Fruit fly (Drosophila melanogaster) whole organism, adult: ENCODE results near the gene p38c.

ENCODE experiments used
- CG11617 ChIP-seq: fragments of 200-800 bp; sonication (Bioruptor generic); optimal IDR thresholded peaks from 2 replicates; lab custom pipeline; 2017; ENCODE audit warnings: mild to moderate bottlenecking, missing biosample characterization, missing genetic modification reagents, missing genetic modification characterization
- CG12768 ChIP-seq: fragments of 200-800 bp; sonication (Bioruptor generic); optimal IDR thresholded peaks from 2 replicates; lab custom pipeline; 2017; ENCODE audit warnings: missing biosample characterization, missing genetic modification characterization, mild to moderate bottlenecking, moderate library complexity, missing genetic modification reagents
- CG14711 ChIP-seq: fragments of 200-800 bp; sonication (Bioruptor generic); optimal IDR thresholded peaks from 2 replicates; lab custom pipeline; 2018; ENCODE audit warnings: missing biosample characterization, mild to moderate bottlenecking, missing genetic modification characterization, moderate library complexity
- CG1620 ChIP-seq: fragments of 200-800 bp; sonication (Bioruptor generic); optimal IDR thresholded peaks from 2 replicates; lab custom pipeline; 2016; ENCODE audit warnings: missing biosample characterization, missing genetic modification characterization
- CG33017 ChIP-seq: fragments of 200-800 bp; sonication (Bioruptor generic); optimal IDR thresholded peaks from 2 replicates; lab custom pipeline; 2018; ENCODE audit warnings: missing biosample characterization, mild to moderate bottlenecking, missing genetic modification characterization, moderate library complexity
- CG5204 ChIP-seq: fragments of 200-800 bp; sonication (Bioruptor generic); optimal IDR thresholded peaks from 2 replicates; lab custom pipeline; 2016; ENCODE audit warnings: missing biosample characterization, missing genetic modification characterization
- CG7045 ChIP-seq: fragments of 200-800 bp; sonication (Bioruptor generic); optimal IDR thresholded peaks from 2 replicates; lab custom pipeline; 2017; ENCODE audit warnings: missing biosample characterization, mild to moderate bottlenecking, missing genetic modification characterization
- CG7101 ChIP-seq: fragments of 200-800 bp; sonication (Bioruptor generic); optimal IDR thresholded peaks from 2 replicates; lab custom pipeline; 2018; ENCODE audit warnings: missing biosample characterization, mild to moderate bottlenecking, missing genetic modification characterization, moderate library complexity
- Clk ChIP-seq: fragments of 200-800 bp; sonication (Bioruptor generic); optimal IDR thresholded peaks from 2 replicates; lab custom pipeline; 2017; ENCODE audit warnings: missing biosample characterization, missing genetic modification characterization
- Crg-1 ChIP-seq: fragments of 200-800 bp; sonication (Bioruptor generic); optimal IDR thresholded peaks from 2 replicates; lab custom pipeline; 2016; ENCODE audit warnings: missing biosample characterization, missing genetic modification characterization
- Hr96 ChIP-seq: fragments of 200-800 bp; sonication (Bioruptor generic); optimal IDR thresholded peaks from 2 replicates; lab custom pipeline; 2016; ENCODE audit warnings: missing biosample characterization, missing genetic modification characterization
- Mnt ChIP-seq: fragments of 200-800 bp; sonication (Bioruptor generic); optimal IDR thresholded peaks from 2 replicates; lab custom pipeline; 2016; ENCODE audit warnings: missing biosample characterization, mild to moderate bottlenecking, missing genetic modification characterization
- bab1 ChIP-seq: fragments of 200-800 bp; sonication (Bioruptor generic); optimal IDR thresholded peaks from 3 replicates; lab custom pipeline; 2019; ENCODE audit warnings: missing biosample characterization, mild to moderate bottlenecking, missing genetic modification characterization, moderate library complexity
- cic ChIP-seq: fragments of 200-800 bp; sonication (Bioruptor generic); optimal IDR thresholded peaks from 2 replicates; lab custom pipeline; 2017; ENCODE audit warnings: missing biosample characterization, mild to moderate bottlenecking, missing genetic modification characterization, moderate library complexity
- cnc ChIP-seq, 2 experiments: fragments of >200 bp; optimal IDR thresholded peaks; 2 replicates each; lab custom pipeline; 2017
- kay ChIP-seq: fragments of 200-800 bp; sonication (Bioruptor generic); peaks from one replicate; lab custom pipeline; 2016; ENCODE audit warnings: missing biosample characterization, missing genetic modification characterization, borderline replicate concordance
- ovo ChIP-seq: fragments of 200-800 bp; sonication (Bioruptor generic); optimal IDR thresholded peaks from 2 replicates; lab custom pipeline; 2016; ENCODE audit warnings: missing biosample characterization, missing genetic modification characterization
- pad ChIP-seq: fragments of 200-800 bp; sonication (Bioruptor generic); optimal IDR thresholded peaks from 3 replicates; lab custom pipeline; 2017; ENCODE audit warnings: missing biosample characterization, missing genetic modification characterization, mild to moderate bottlenecking, moderate library complexity, missing genetic modification reagents
- tj ChIP-seq: fragments of 200-800 bp; sonication (Bioruptor generic); optimal IDR thresholded peaks from 3 replicates; lab custom pipeline; 2017; ENCODE audit warnings: missing biosample characterization, mild to moderate bottlenecking, missing genetic modification characterization, moderate library complexity
- toe ChIP-seq: fragments of 200-800 bp; sonication (Bioruptor generic); optimal IDR thresholded peaks from 2 replicates; lab custom pipeline; 2016; ENCODE audit warnings: missing biosample characterization, missing genetic modification characterization

Gene p38c

DNA sequence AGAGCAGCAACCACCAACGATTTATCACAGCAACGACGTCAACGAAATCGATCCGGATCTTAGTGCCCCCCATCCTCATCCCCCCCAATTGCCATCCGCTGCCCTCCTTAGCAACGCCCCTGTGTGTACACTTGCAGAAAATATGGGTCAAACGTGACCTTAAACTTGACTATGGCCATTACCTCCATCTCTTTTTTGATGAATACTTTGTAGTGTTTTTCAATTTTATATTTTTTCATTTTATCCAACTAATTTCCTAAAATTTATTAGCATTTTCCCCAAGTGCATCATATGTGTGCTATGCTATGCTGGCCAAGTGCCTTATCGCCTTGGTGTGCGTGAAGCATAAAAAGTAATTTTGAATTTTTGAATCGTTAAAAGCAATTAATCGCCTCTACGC, 7.0 kb downstream of the p38c start:
- no peak for TF ChIP-seq Clk (GFP tag; lab: Kevin White, UChicago)
- TF ChIP-seq pad (GFP tag; lab: Kevin White, UChicago): no peak
- TF ChIP-seq tj (GFP tag; lab: Kevin White, UChicago): no peak
- TF ChIP-seq CG11617 (GFP tag; lab: Kevin White, UChicago): no peak

DNA sequence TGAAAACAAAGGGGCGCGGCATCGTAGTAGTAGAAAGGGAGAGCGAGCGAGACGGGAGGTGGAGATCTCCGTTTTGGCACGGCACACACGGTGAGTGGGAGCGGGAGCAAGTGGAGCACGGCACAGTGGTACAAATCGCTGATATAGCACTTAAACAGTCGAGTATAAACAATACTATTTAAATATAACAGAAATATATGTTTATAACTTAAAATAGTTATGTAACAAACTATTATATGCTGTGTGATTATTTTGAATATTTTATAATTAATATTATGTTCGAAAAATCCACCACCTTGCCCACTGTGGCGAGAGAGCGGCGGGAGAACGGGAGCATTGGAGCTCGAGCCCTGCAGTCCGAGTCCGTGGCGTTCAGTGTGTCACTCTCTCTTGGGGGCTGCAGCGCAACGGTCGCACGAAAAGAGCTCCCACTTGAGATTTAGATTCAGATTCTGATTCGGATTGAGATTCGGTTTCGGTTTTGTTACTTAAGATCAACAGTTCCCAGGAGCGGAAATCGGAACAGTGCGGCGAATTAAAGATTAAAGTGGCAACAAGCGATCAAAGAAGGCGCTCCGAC, 8.9 kb downstream of the p38c start, which contains the start of gene Kal1:
TSS of gene Kal1 (plus strand) at position 383 of the 580 bp plus-strand sequence.
- TF ChIP-seq CG5204 (GFP tag; lab: Kevin White, UChicago) (no peak), Clk (GFP tag; lab: Kevin White, UChicago) (peak; percentile 51), Crg-1 (GFP tag; lab: Kevin White, UChicago) (peak; percentile 67), bab1 (GFP tag; lab: Kevin White, UChicago) (peak; percentile 97), kay (GFP tag; lab: Kevin White, UChicago) (peak; percentile 18), ovo (peak; percentile 23), cic (GFP tag; lab: Kevin White, UChicago) (peak; percentile 43), CG33017 (tag; lab: Kevin White, UChicago) (peak; percentile 92), Hr96 (GFP tag; lab: Kevin White, UChicago) (peak; percentile 45), CG7045 (peak; percentile 67), CG12768 (GFP tag; lab: Kevin White, UChicago) (peak; percentile 86), Mnt (GFP tag; lab: Kevin White, UChicago) (peak; percentile 56), CG11617 (GFP tag; lab: Kevin White, UChicago) (peak; percentile 92), CG7101 (tag; lab: Kevin White, UChicago) (peak; percentile 93), CG14711 (tag; lab: Kevin White, UChicago) (peak; percentile 88), tj (GFP tag; lab: Kevin White, UChicago) (peak; percentile 88), toe (peak; percentile 24), CG1620 (GFP tag; lab: Kevin White, UChicago) (peak; percentile 45), pad (GFP tag; lab: Kevin White, UChicago) (peak; percentile 85), cnc (optimal IDR thresholded peaks at IDR 0.05; lab: Kevin White, UChicago) (no peak)

DNA sequence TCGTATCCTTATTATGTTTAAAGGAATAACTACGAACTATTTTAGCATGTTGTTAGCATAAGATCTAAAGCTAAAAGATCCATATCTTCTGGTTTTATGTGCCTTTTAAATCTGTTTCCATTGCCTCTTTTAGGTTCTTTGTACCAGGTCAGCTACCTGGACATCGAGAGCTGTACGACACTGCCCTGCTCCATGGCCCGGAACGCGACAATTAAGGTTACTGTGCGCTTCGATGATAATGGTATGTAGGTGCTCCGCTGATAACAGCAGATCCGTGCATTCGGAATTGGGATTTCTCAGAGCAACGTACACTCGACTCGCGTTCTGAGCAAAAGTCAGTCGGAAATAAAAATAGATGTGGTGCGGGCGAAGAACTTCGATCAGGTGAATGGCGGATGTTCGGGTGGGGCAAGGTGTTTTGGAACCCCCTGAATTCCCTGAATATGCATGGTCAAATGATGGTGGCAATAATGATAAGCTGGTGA, 10.3 kb downstream of the p38c start:
- no peak for TF ChIP-seq tj (GFP tag; lab: Kevin White, UChicago)
- no peak for TF ChIP-seq CG12768 (GFP tag; lab: Kevin White, UChicago)
- TF ChIP-seq CG1620 (GFP tag; lab: Kevin White, UChicago): no peak
- TF ChIP-seq pad (GFP tag; lab: Kevin White, UChicago): no peak
- no peak for TF ChIP-seq CG7101 (tag; lab: Kevin White, UChicago)
- TF ChIP-seq Mnt (GFP tag; lab: Kevin White, UChicago): no peak
- no peak for TF ChIP-seq ovo
- no peak for TF ChIP-seq Crg-1 (GFP tag; lab: Kevin White, UChicago)
- TF ChIP-seq Hr96 (GFP tag; lab: Kevin White, UChicago): no peak
- TF ChIP-seq CG33017 (tag; lab: Kevin White, UChicago): no peak
- TF ChIP-seq CG11617 (GFP tag; lab: Kevin White, UChicago): no peak
- TF ChIP-seq toe: no peak
- no peak for TF ChIP-seq CG5204 (GFP tag; lab: Kevin White, UChicago)
- TF ChIP-seq cic (GFP tag; lab: Kevin White, UChicago): no peak
- TF ChIP-seq bab1 (GFP tag; lab: Kevin White, UChicago): no peak
- TF ChIP-seq cnc (optimal IDR thresholded peaks at IDR 0.05; lab: Kevin White, UChicago): no peak

DNA sequence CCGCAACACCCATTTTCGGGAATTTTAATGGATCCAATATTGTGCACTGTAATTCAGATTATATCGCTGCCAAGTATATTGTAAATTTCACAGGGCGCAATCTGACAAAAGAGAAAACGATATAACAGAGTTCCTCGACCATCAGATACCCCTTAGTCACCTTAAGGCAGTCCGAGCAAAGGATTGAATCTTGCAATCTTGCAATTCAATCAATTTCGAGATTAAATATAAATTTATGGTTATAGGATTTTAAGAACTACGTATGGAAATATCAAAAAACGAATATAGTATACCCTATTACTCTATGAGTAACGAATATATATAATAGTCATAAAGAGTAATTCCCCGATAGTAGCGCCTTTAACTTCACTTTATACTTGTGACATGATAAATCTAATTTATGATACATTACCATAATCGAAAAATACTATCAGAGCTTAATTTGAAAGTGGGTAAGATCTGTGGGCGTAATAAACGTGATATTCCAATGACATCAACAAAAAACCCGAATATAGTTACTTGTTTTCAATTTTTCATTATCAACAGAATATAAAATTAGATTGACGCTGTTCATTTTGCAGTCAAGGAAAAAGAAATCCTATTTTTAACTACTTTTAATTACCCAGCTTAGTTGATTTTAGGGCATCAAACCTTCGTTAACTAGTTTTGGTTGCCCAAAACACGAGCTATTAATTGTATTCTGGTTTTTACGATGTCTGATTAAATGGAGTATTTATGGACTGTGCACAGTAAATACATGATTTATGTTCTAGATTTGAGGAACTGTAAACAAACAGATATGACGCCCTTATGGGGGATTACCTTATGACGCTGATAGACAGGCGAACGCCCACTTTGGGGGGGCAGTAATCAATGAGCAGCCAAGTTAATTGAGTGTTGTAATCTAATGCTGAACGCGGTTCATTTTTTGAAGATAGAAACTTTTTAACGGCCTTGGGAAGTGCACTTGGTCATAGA, 11.2 kb downstream of the p38c start:
- no peak for TF ChIP-seq Crg-1 (GFP tag; lab: Kevin White, UChicago)
- no peak for TF ChIP-seq toe
- TF ChIP-seq CG5204 (GFP tag; lab: Kevin White, UChicago): no peak
- TF ChIP-seq cic (GFP tag; lab: Kevin White, UChicago): peak; percentile 54
- no peak for TF ChIP-seq kay (GFP tag; lab: Kevin White, UChicago)

DNA sequence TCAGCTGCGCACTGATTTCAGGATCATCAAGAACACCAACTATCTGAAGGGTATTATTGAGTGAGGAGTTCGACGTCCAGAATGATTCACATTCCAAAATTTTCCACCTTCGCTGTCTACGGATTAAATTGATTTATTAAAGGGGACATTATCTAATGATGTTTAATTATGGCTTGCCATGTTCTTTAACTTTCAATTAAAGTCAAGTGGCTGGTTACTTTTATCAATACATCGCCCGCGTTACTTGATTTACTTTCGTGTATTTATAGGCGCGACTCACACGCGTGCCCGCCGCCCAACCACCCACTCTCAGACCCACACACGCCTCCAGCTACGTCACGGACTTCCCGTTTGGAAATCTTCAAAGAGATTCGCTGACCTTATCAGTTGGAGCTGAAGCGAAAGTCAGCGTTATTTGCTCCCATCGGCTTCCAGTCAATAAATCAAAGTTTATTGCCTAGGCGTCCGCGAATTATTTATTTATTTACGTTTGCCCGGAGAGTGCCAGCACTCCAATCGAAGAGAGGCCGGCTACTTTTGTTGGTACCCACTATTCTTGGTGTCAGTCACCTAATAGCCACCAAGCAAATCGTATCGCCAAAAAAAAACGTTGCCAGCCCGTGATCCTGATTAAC, 12.6 kb downstream of the p38c start, which contains the start of gene Npc2f:
TSS of gene Npc2f (plus strand) at position 585 of the 635 bp plus-strand sequence.
- TF ChIP-seq Hr96 (GFP tag; lab: Kevin White, UChicago): no peak
- TF ChIP-seq cic (GFP tag; lab: Kevin White, UChicago): peak; percentile 15
- TF ChIP-seq Clk (GFP tag; lab: Kevin White, UChicago): no peak
- peak; percentile 1 for TF ChIP-seq CG12768 (GFP tag; lab: Kevin White, UChicago)
- peak; percentile 4 for TF ChIP-seq kay (GFP tag; lab: Kevin White, UChicago)
